Fruit fly (Drosophila melanogaster): ENCODE measurements around the gene CG10336.

Gene CG10336

dm6 chr2L:18705617-18706046, 16.3 kb downstream of the CG10336 start, which contains the start of gene Jwa (continued):
- peak; percentile 82 for TF ChIP-seq CG10959 (GFP tag; IDR thresholded peaks at IDR 0.05)
- peak; percentile 42 for TF ChIP-seq CG4707 (GFP tag; optimal IDR thresholded peaks at IDR 0.05)
- no peak for TF ChIP-seq yki (optimal IDR thresholded peaks at IDR 0.05)
- peak; percentile 67 for TF ChIP-seq pb (GFP tag; optimal IDR thresholded peaks at IDR 0.05)
- peak; percentile 77 for TF ChIP-seq CG4730 (GFP tag; IDR thresholded peaks at IDR 0.05)
- TF ChIP-seq Kr (GFP tag; optimal IDR thresholded peaks at IDR 0.05), result no peak
- peak in 1 of 3 experiments; percentile 95 for TF ChIP-seq lola (GFP tag; optimal IDR thresholded peaks at IDR 0.05)
- TF ChIP-seq sqz (GFP tag; optimal IDR thresholded peaks at IDR 0.05), result no peak
- TF ChIP-seq nerfin-2 (GFP tag; IDR thresholded peaks at IDR 0.05; ENCODE audit: partially characterized antibody), result peak; percentile 95
- peak; percentile 79 for TF ChIP-seq Ada2b (GFP tag; IDR thresholded peaks at IDR 0.05)
- no peak for TF ChIP-seq lov (optimal IDR thresholded peaks at IDR 0.05)
- TF ChIP-seq lov (GFP tag; IDR thresholded peaks at IDR 0.05), result peak; percentile 83; the same call in 2 of the 3 replicates
- TF ChIP-seq Dll (GFP tag; IDR thresholded peaks at IDR 0.05; ENCODE audit: partially characterized antibody), result peak; percentile 100
- no peak for TF ChIP-seq CG11696 (GFP tag; IDR thresholded peaks at IDR 0.05)
- peak; percentile 90 for TF ChIP-seq CG1529 (GFP tag; optimal IDR thresholded peaks at IDR 0.05)
- peak; percentile 78 for TF ChIP-seq CG18764 (GFP tag; optimal IDR thresholded peaks at IDR 0.05)
- peak; percentile 95 for TF ChIP-seq Dek (tag; optimal IDR thresholded peaks at IDR 0.05)
- TF ChIP-seq CG31441 (GFP tag; IDR thresholded peaks at IDR 0.05), result peak; percentile 75
- TF ChIP-seq tgo (GFP tag; IDR thresholded peaks at IDR 0.05), result peak; percentile 91
- peak; percentile 99 for TF ChIP-seq Chrac-16 (GFP tag; optimal IDR thresholded peaks at IDR 0.05)
- peak; percentile 61 for TF ChIP-seq cwo (GFP tag; optimal IDR thresholded peaks at IDR 0.05)
- peak; percentile 89 for TF ChIP-seq CG7839 (tag; optimal IDR thresholded peaks at IDR 0.05)
- peak; percentile 99 for TF ChIP-seq hb (GFP tag; IDR thresholded peaks at IDR 0.05; ENCODE audit: partially characterized antibody)
- peak; percentile 96 for TF ChIP-seq sisA (GFP tag; IDR thresholded peaks at IDR 0.05)
- peak; percentile 98 for TF ChIP-seq vfl (GFP tag; optimal IDR thresholded peaks at IDR 0.05)
- peak; percentile 39 for TF ChIP-seq tap (tag; optimal IDR thresholded peaks at IDR 0.05)
- TF ChIP-seq unpg (GFP tag; optimal IDR thresholded peaks at IDR 0.05), result peak; percentile 97
- TF ChIP-seq Bteb2 (GFP tag; optimal IDR thresholded peaks at IDR 0.05), result peak; percentile 94
- peak; percentile 57 for TF ChIP-seq CG1792 (GFP tag; optimal IDR thresholded peaks at IDR 0.05)
- TF ChIP-seq CG11247 (GFP tag; IDR thresholded peaks at IDR 0.05), result peak; percentile 87
- TF ChIP-seq CG12659 (GFP tag; optimal IDR thresholded peaks at IDR 0.05), result peak; percentile 94
- peak; percentile 66; the same call in 2 of the 3 replicates for TF ChIP-seq ase (GFP tag; IDR thresholded peaks at IDR 0.05)
- peak; percentile 80 for TF ChIP-seq Fer3 (tag; optimal IDR thresholded peaks at IDR 0.05)
- TF ChIP-seq fd64A (GFP tag; optimal IDR thresholded peaks at IDR 0.05), result no peak
- peak; percentile 97 for TF ChIP-seq lbe (GFP tag; optimal IDR thresholded peaks at IDR 0.05)
- TF ChIP-seq grau (tag; optimal IDR thresholded peaks at IDR 0.05), result peak; percentile 94
- TF ChIP-seq CG32767 (GFP tag; IDR thresholded peaks at IDR 0.05), result peak; percentile 85
- TF ChIP-seq CG2129 (GFP tag; IDR thresholded peaks at IDR 0.05; ENCODE audit: partially characterized antibody), result peak; percentile 99
- peak; percentile 87 for TF ChIP-seq croc (GFP tag; conservative IDR thresholded peaks at IDR 0.05)
- TF ChIP-seq crol (GFP tag; IDR thresholded peaks at IDR 0.05), result peak; percentile 43
- peak; percentile 95 for TF ChIP-seq CG10209 (GFP tag; optimal IDR thresholded peaks at IDR 0.05)
- peak; percentile 82 for TF ChIP-seq Hand (GFP tag; optimal IDR thresholded peaks at IDR 0.05)
- TF ChIP-seq Xbp1 (GFP tag; optimal IDR thresholded peaks at IDR 0.05), result peak; percentile 93
- TF ChIP-seq Nf-YA (GFP tag; IDR thresholded peaks at IDR 0.05), result peak; percentile 67
- peak; percentile 21 for TF ChIP-seq CG8281 (tag; optimal IDR thresholded peaks at IDR 0.05)
- TF ChIP-seq Med (GFP tag), result peak; percentile 98
- TF ChIP-seq CG33557 (GFP tag; optimal IDR thresholded peaks at IDR 0.05), result peak; percentile 91
- peak; percentile 61 for TF ChIP-seq fd102C (GFP tag; optimal IDR thresholded peaks at IDR 0.05)
- peak; percentile 41; the same call in 1 of the 2 replicates for TF ChIP-seq GATAe (GFP tag; conservative IDR thresholded peaks at IDR 0.05)
- no peak for TF ChIP-seq bigmax (GFP tag; optimal IDR thresholded peaks at IDR 0.05)
